Fruit fly (Drosophila melanogaster) whole organism, embryonic: ENCODE data around the gene dysc.

ENCODE experiments used
- Asciz ChIP-seq: fragments of 200-800 bp; sonication (Bioruptor generic); optimal IDR thresholded peaks from 2 replicates; lab custom pipeline; 2017; ENCODE audit warnings: missing biosample characterization, mild to moderate bottlenecking, missing genetic modification characterization, missing genetic modification reagents
- Awh ChIP-seq: fragments of 200-800 bp; sonication (Bioruptor generic); IDR thresholded peaks from 2 replicates; pipeline ENCODE4, ENCODE4 v1.3.6; 2022; ENCODE audit warnings: missing biosample characterization, missing genetic modification characterization
- Bdp1 ChIP-seq: fragments of 200-800 bp; sonication (Bioruptor generic); optimal IDR thresholded peaks from 3 replicates; lab custom pipeline; 2016; ENCODE audit warnings: missing biosample characterization, missing genetic modification characterization
- Bgb ChIP-seq: fragments of 200-800 bp; sonication (Bioruptor generic); IDR thresholded peaks from 2 replicates; pipeline ENCODE4 v1.3.6; 2022; ENCODE audit warnings: missing biosample characterization, missing genetic modification characterization; ENCODE audit not compliant: partially characterized antibody
- Bteb2 ChIP-seq: fragments of 200-800 bp; sonication (Bioruptor generic); optimal IDR thresholded peaks from 2 replicates; lab custom pipeline; 2016; ENCODE audit warnings: missing biosample characterization, missing genetic modification characterization
- CG10267 ChIP-seq: fragments of 200-800 bp; sonication (Bioruptor generic); optimal IDR thresholded peaks from 2 replicates; lab custom pipeline; 2018; ENCODE audit warnings: missing biosample characterization, mild to moderate bottlenecking, missing genetic modification characterization, moderate library complexity
- CG10462 ChIP-seq: fragments of 200-800 bp; sonication (Bioruptor generic); optimal IDR thresholded peaks from 2 replicates; lab custom pipeline; 2016; ENCODE audit warnings: missing biosample characterization, missing genetic modification characterization
- CG10543 ChIP-seq: fragments of 200-800 bp; sonication (Bioruptor generic); optimal IDR thresholded peaks from 3 replicates; lab custom pipeline; 2017; ENCODE audit warnings: missing biosample characterization, mild to moderate bottlenecking, missing genetic modification characterization, moderate library complexity
- CG12104 ChIP-seq: fragments of 200-800 bp; sonication (Bioruptor generic); optimal IDR thresholded peaks from 3 replicates; lab custom pipeline; 2016; ENCODE audit warnings: missing biosample characterization, missing genetic modification characterization
- CG12155 ChIP-seq: fragments of 200-800 bp; sonication (Bioruptor generic); optimal IDR thresholded peaks from 3 replicates; lab custom pipeline; 2016; ENCODE audit warnings: missing biosample characterization, missing genetic modification characterization
- CG12219 ChIP-seq: fragments of 200-800 bp; sonication (Bioruptor generic); optimal IDR thresholded peaks from 3 replicates; lab custom pipeline; 2018; ENCODE audit warnings: missing biosample characterization, mild to moderate bottlenecking, missing genetic modification characterization
- CG12744 ChIP-seq: fragments of 200-800 bp; sonication (Bioruptor generic); optimal IDR thresholded peaks from 2 replicates; lab custom pipeline; 2016; ENCODE audit warnings: missing biosample characterization, missing genetic modification characterization
- CG15073 ChIP-seq: fragments of 200-800 bp; sonication (Bioruptor generic); optimal IDR thresholded peaks from 2 replicates; lab custom pipeline; 2016; ENCODE audit warnings: missing biosample characterization, missing genetic modification characterization
- CG18619 ChIP-seq: fragments of 200-800 bp; sonication (Bioruptor generic); optimal IDR thresholded peaks from 3 replicates; lab custom pipeline; 2017; ENCODE audit warnings: missing biosample characterization, mild to moderate bottlenecking, missing genetic modification characterization
- CG2712 ChIP-seq: fragments of 200-800 bp; optimal IDR thresholded peaks from 3 replicates; lab custom pipeline; 2019; ENCODE audit warnings: missing biosample characterization, mild to moderate bottlenecking, missing genetic modification characterization, moderate library complexity
- CG30020 ChIP-seq: fragments of 200-800 bp; optimal IDR thresholded peaks from 2 replicates; lab custom pipeline; 2019; ENCODE audit warnings: missing biosample characterization, mild to moderate bottlenecking, missing genetic modification characterization, moderate library complexity
- CG30431 ChIP-seq: fragments of 200-800 bp; sonication (Bioruptor generic); optimal IDR thresholded peaks from 2 replicates; lab custom pipeline; 2017; ENCODE audit warnings: missing biosample characterization, missing genetic modification characterization
- CG3281 ChIP-seq: fragments of 200-800 bp; sonication (Bioruptor generic); optimal IDR thresholded peaks from 3 replicates; lab custom pipeline; 2017; ENCODE audit warnings: missing biosample characterization, mild to moderate bottlenecking, missing genetic modification characterization
- CG3995 ChIP-seq: fragments of 200-800 bp; sonication (Bioruptor generic); optimal IDR thresholded peaks from 3 replicates; lab custom pipeline; 2016; ENCODE audit warnings: missing biosample characterization, missing genetic modification characterization
- CG4404 ChIP-seq: fragments of 200-800 bp; sonication (Bioruptor generic); IDR thresholded peaks from 2 replicates; pipeline ENCODE4 v1.3.6; 2022; ENCODE audit warnings: missing biosample characterization, missing genetic modification characterization
- CG4424 ChIP-seq: fragments of 200-800 bp; sonication (Bioruptor generic); optimal IDR thresholded peaks from 3 replicates; lab custom pipeline; 2016; ENCODE audit warnings: missing biosample characterization, missing genetic modification characterization
- CG4730 ChIP-seq: fragments of 200-800 bp; sonication (Bioruptor generic); IDR thresholded peaks from 2 replicates; pipeline ENCODE4 v1.3.6; 2022; ENCODE audit warnings: missing biosample characterization, missing genetic modification characterization
- CG6654 ChIP-seq: fragments of 200-800 bp; sonication (Bioruptor generic); optimal IDR thresholded peaks from 2 replicates; lab custom pipeline; 2017; ENCODE audit warnings: missing biosample characterization, mild to moderate bottlenecking, missing genetic modification characterization
- CG8089 ChIP-seq: fragments of 200-800 bp; sonication (Bioruptor generic); optimal IDR thresholded peaks from 3 replicates; lab custom pipeline; 2016; ENCODE audit warnings: missing biosample characterization, missing genetic modification characterization
- D19B ChIP-seq: fragments of 200-800 bp; sonication (Bioruptor generic); optimal IDR thresholded peaks from 2 replicates; lab custom pipeline; 2017; ENCODE audit warnings: missing biosample characterization, mild to moderate bottlenecking, missing genetic modification characterization
- Ets65A ChIP-seq: fragments of 200-800 bp; sonication (Bioruptor generic); peaks from one replicate; lab custom pipeline; 2016; ENCODE audit warnings: missing biosample characterization, missing genetic modification characterization
- Gug ChIP-seq: fragments of 200-800 bp; sonication (Bioruptor generic); IDR thresholded peaks from 4 replicates; pipeline ENCODE4 v1.3.6; 2022; ENCODE audit warnings: missing biosample characterization, missing genetic modification characterization
- Hsf ChIP-seq: fragments of 200-800 bp; sonication (Bioruptor generic); optimal IDR thresholded peaks from 3 replicates; lab custom pipeline; 2016; ENCODE audit warnings: missing biosample characterization, missing genetic modification characterization
- Kr ChIP-seq: fragments of 200-800 bp; sonication (Bioruptor generic); optimal IDR thresholded peaks from 2 replicates; lab custom pipeline; 2017; ENCODE audit warnings: missing biosample characterization, mild to moderate bottlenecking, missing genetic modification characterization
- Nf-YA ChIP-seq: fragments of 200-800 bp; sonication (Bioruptor generic); IDR thresholded peaks from 2 replicates; pipeline ENCODE4 v1.3.6; 2022; ENCODE audit warnings: missing biosample characterization, missing genetic modification characterization
- Oli ChIP-seq: fragments of 200-800 bp; sonication (Bioruptor generic); optimal IDR thresholded peaks from 2 replicates; lab custom pipeline; 2018; ENCODE audit warnings: missing biosample characterization, mild to moderate bottlenecking, missing genetic modification characterization, moderate library complexity
- Side ChIP-seq: fragments of 200-800 bp; sonication (Bioruptor generic); optimal IDR thresholded peaks from 2 replicates; lab custom pipeline; 2016; ENCODE audit warnings: missing biosample characterization, missing genetic modification characterization
- Usf ChIP-seq: fragments of 200-800 bp; sonication (Bioruptor generic); optimal IDR thresholded peaks from 2 replicates; lab custom pipeline; 2017; ENCODE audit warnings: missing genotype, missing biosample characterization, missing genetic modification characterization
- Xrp1 ChIP-seq: fragments of 200-800 bp; sonication (Bioruptor generic); IDR thresholded peaks from 2 replicates; pipeline ENCODE4 v1.3.6; 2022; ENCODE audit warnings: missing biosample characterization, missing genetic modification characterization
- abd-A ChIP-seq: fragments of 200-800 bp; sonication (Bioruptor generic); optimal IDR thresholded peaks from 3 replicates; lab custom pipeline; 2019; ENCODE audit warnings: missing biosample characterization, mild to moderate bottlenecking, missing genetic modification characterization, moderate library complexity
- bigmax ChIP-seq: fragments of 200-800 bp; sonication (Bioruptor generic); optimal IDR thresholded peaks from 2 replicates; lab custom pipeline; 2018; ENCODE audit warnings: missing biosample characterization, mild to moderate bottlenecking, missing genetic modification characterization
- bowl ChIP-seq: fragments of 200-800 bp; sonication (Bioruptor generic); IDR thresholded peaks from 2 replicates; pipeline ENCODE4 v1.3.6; 2022; ENCODE audit warnings: missing biosample characterization, missing genetic modification characterization
- cas ChIP-seq: fragments of 200-800 bp; sonication (Bioruptor generic); IDR thresholded peaks from 2 replicates; pipeline ENCODE4 v1.3.6; 2022; ENCODE audit warnings: missing biosample characterization, missing genetic modification characterization
- crc ChIP-seq: fragments of 200-800 bp; sonication (Bioruptor generic); optimal IDR thresholded peaks from 2 replicates; lab custom pipeline; 2016; ENCODE audit warnings: missing biosample characterization, missing genetic modification characterization
- da ChIP-seq: fragments of 200-800 bp; sonication (Bioruptor generic); optimal IDR thresholded peaks from 2 replicates; lab custom pipeline; 2016; ENCODE audit warnings: missing biosample characterization, missing genetic modification characterization
- dysf ChIP-seq: fragments of 200-800 bp; sonication (Bioruptor generic); IDR thresholded peaks from 3 replicates; pipeline ENCODE4 v1.3.6; 2022; ENCODE audit warnings: missing biosample characterization, missing genetic modification characterization
- eyg ChIP-seq: fragments of 200-800 bp; sonication (Bioruptor generic); optimal IDR thresholded peaks from 3 replicates; lab custom pipeline; 2016; ENCODE audit warnings: missing biosample characterization, missing genetic modification characterization
- hbn ChIP-seq: fragments of 200-800 bp; sonication (Bioruptor generic); IDR thresholded peaks from 2 replicates; pipeline ENCODE4 v1.3.6; 2022; ENCODE audit warnings: missing biosample characterization, missing genetic modification characterization; ENCODE audit not compliant: partially characterized antibody
- kah ChIP-seq: fragments of 200-800 bp; sonication (Bioruptor generic); optimal IDR thresholded peaks from 2 replicates; lab custom pipeline; 2018; ENCODE audit warnings: missing biosample characterization, mild to moderate bottlenecking, missing genetic modification characterization
- maf-S ChIP-seq: fragments of 200-800 bp; sonication (Bioruptor generic); optimal IDR thresholded peaks from 2 replicates; lab custom pipeline; 2016; ENCODE audit warnings: missing biosample characterization, missing genetic modification characterization
- rib ChIP-seq: fragments of 200-800 bp; sonication (Bioruptor generic); IDR thresholded peaks from 2 replicates; pipeline ENCODE4 v1.3.6; 2022; ENCODE audit warnings: missing biosample characterization, missing genetic modification characterization
- sc ChIP-seq, 3 experiments: fragments of >200 bp in 2 of 3; fragments of 200-800 bp in 1 of 3; sonication (Bioruptor generic) in 1 of 3; optimal IDR thresholded peaks; 2 replicates in 2 of 3; 3 replicates in 1 of 3; lab custom pipeline; 2017; ENCODE audit warnings: mild to moderate bottlenecking in 1 of 3, missing biosample characterization in 1 of 3, missing genetic modification characterization in 1 of 3, missing genetic modification reagents in 1 of 3
- ttk ChIP-seq: fragments of 200-800 bp; sonication (Bioruptor generic); IDR thresholded peaks from 2 replicates; pipeline ENCODE4 v2.1.2; 2022; ENCODE audit warnings: missing biosample characterization, missing genetic modification characterization
- wdn ChIP-seq: fragments of 200-800 bp; sonication (Bioruptor generic); IDR thresholded peaks from 2 replicates; pipeline ENCODE4 v1.3.6; 2022; ENCODE audit warnings: missing biosample characterization, missing genetic modification characterization
- wor ChIP-seq: fragments of 200-800 bp; sonication (Bioruptor generic); IDR thresholded peaks from 2 replicates; pipeline ENCODE4 v1.3.6; 2022; ENCODE audit warnings: missing biosample characterization, missing genetic modification characterization
- zf30C ChIP-seq: fragments of 200-800 bp; sonication (Bioruptor generic); optimal IDR thresholded peaks from 3 replicates; lab custom pipeline; 2018; ENCODE audit warnings: missing biosample characterization, mild to moderate bottlenecking, missing genetic modification characterization

The dysc gene

DNA sequence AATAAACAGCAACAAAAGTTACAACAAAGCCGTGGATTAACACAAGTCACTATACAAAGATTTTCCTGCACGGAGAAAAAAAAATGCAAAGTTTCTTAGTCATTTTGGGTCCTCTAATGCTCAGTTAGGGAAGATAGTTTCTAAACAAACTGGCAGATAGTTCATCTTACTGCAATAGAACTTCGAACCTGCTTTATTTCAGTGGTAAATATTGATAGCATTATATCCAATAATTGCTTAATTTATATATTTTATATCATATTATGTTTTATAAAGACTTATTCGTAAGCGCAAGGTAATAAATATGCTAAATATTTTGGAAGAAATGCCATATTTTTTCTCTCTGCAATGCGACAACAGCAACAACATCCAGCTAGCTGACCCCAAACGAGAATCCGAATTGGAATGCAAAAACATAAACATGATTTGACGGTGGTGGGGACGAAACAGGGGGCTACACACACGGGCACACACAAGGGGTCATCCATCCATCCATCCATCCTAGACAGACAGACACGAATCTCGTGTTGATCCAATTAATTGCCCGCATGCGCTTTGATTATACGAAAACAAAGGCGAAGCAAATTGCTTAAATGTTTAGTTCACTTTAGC, 8.7 kb upstream of the dysc start (continued):
- TF ChIP-seq crc (GFP tag; lab: Kevin White, UChicago): no peak
- peak; percentile 40 for TF ChIP-seq Asciz (GFP tag; lab: Kevin White, UChicago)
- no peak for TF ChIP-seq rib (GFP tag; lab: Robert Waterston, UW)
- no peak for TF ChIP-seq CG15073 (GFP tag; lab: Kevin White, UChicago)
- no peak for TF ChIP-seq sc (optimal IDR thresholded peaks at IDR 0.05; lab: Kevin White, UChicago)
- TF ChIP-seq sc (GFP tag; optimal IDR thresholded peaks at IDR 0.05; lab: Kevin White, UChicago): peak; percentile 58
- no peak for TF ChIP-seq CG12744 (GFP tag; lab: Kevin White, UChicago)
- TF ChIP-seq abd-A (tag; lab: Kevin White, UChicago): no peak
- TF ChIP-seq CG30431 (GFP tag; lab: Kevin White, UChicago): peak; percentile 53
- no peak for TF ChIP-seq ttk (GFP tag; lab: Robert Waterston, UW)
- TF ChIP-seq Usf: no peak
- peak; percentile 26 for TF ChIP-seq CG12104 (GFP tag; lab: Kevin White, UChicago)
- TF ChIP-seq hbn: no peak
- peak; percentile 51 for TF ChIP-seq CG3281 (GFP tag; lab: Kevin White, UChicago)
- no peak for TF ChIP-seq maf-S (GFP tag; lab: Kevin White, UChicago)
- TF ChIP-seq CG30020 (tag; lab: Kevin White, UChicago): peak; percentile 19
- no peak for TF ChIP-seq Kr (GFP tag; lab: Kevin White, UChicago)
- TF ChIP-seq Xrp1: peak; percentile 68
- TF ChIP-seq CG12219 (GFP tag; lab: Kevin White, UChicago): peak; percentile 20
- no peak for TF ChIP-seq CG3995 (GFP tag; lab: Kevin White, UChicago)
- peak; percentile 31 for TF ChIP-seq CG10543 (GFP tag; lab: Kevin White, UChicago)
- TF ChIP-seq CG2712 (tag; lab: Kevin White, UChicago): peak; percentile 84
- 0 out of 2 replicates have a peak, but pooled peaks have one; percentile 21 for TF ChIP-seq CG4404
- TF ChIP-seq CG6654 (GFP tag; lab: Kevin White, UChicago): peak; percentile 20
- no peak for TF ChIP-seq CG8089 (GFP tag; lab: Kevin White, UChicago)
- TF ChIP-seq CG12155 (GFP tag; lab: Kevin White, UChicago): peak; percentile 27
- TF ChIP-seq wdn (GFP tag; lab: Robert Waterston, UW): no peak
- TF ChIP-seq CG10462 (GFP tag; lab: Kevin White, UChicago): peak; percentile 22
- no peak for TF ChIP-seq cas (GFP tag; lab: Robert Waterston, UW)
- peak; percentile 75 for TF ChIP-seq CG4424
- no peak for TF ChIP-seq Bteb2 (GFP tag; lab: Kevin White, UChicago)
- no peak for TF ChIP-seq eyg (GFP tag; lab: Kevin White, UChicago)
- no peak for TF ChIP-seq kah (GFP tag; lab: Kevin White, UChicago)
- TF ChIP-seq Oli (tag; lab: Kevin White, UChicago): peak; percentile 83
- no peak for TF ChIP-seq Hsf
- TF ChIP-seq CG10267 (tag; lab: Kevin White, UChicago): peak; percentile 63
- TF ChIP-seq Ets65A (GFP tag; lab: Kevin White, UChicago): peak; percentile 91
- TF ChIP-seq zf30C (GFP tag; lab: Kevin White, UChicago): no peak
- TF ChIP-seq Side (GFP tag; lab: Kevin White, UChicago): no peak
- TF ChIP-seq CG4730 (GFP tag; lab: Robert Waterston, UW): peak; percentile 41; the same call in 1 of the 2 replicates
- TF ChIP-seq Nf-YA (GFP tag; lab: Robert Waterston, UW): no peak
- TF ChIP-seq wor: peak; percentile 45; the same call in 1 of the 2 replicates
- no peak for TF ChIP-seq Bdp1 (GFP tag; lab: Kevin White, UChicago)
- no peak; the same call in 3 of the 4 replicates for TF ChIP-seq Gug
- TF ChIP-seq dysf (GFP tag; lab: Robert Waterston, UW): peak; percentile 81
- no peak for TF ChIP-seq bowl (GFP tag; lab: Robert Waterston, UW)
- TF ChIP-seq CG18619 (GFP tag; lab: Kevin White, UChicago): peak; percentile 68
- TF ChIP-seq D19B (GFP tag; lab: Kevin White, UChicago): no peak
- TF ChIP-seq Bgb (GFP tag; lab: Robert Waterston, UW): no peak
- TF ChIP-seq Awh (GFP tag; lab: Robert Waterston, UW): no peak
- no peak for TF ChIP-seq bigmax (GFP tag; lab: Kevin White, UChicago)
- TF ChIP-seq da: no peak
